Worm (Caenorhabditis elegans): ENCODE results near the gene str-208.

- TF ChIP-seq jun-1 (tag; optimal IDR thresholded peaks at IDR 0.05) = no peak
- TF ChIP-seq snpc-4 (tag; optimal IDR thresholded peaks at IDR 0.05) = no peak
- TF ChIP-seq nhr-10 (tag; optimal IDR thresholded peaks at IDR 0.05) = no peak
- no peak for TF ChIP-seq nhr-42 (GFP tag; IDR thresholded peaks at IDR 0.05)
These were observed 35.9 kb upstream of the str-208 start, which contains the start of the genes C02E7.8 and srh-23 for ce11 chrV:4920690-4921152.
